Fruit fly (Drosophila melanogaster) whole organism, embryonic: ENCODE data around the gene Ada1-2.
A peak's percentile ranks its signal among the peaks of the same experiment; 100 is the strongest.

Experiments
- Aef1 ChIP-seq: fragments of 200-800 bp; sonication (Bioruptor generic); IDR thresholded peaks from 3 replicates; pipeline ENCODE4 v1.3.6; 2022; ENCODE audit warnings: missing biosample characterization, missing genetic modification characterization
- Asciz ChIP-seq: fragments of 200-800 bp; sonication (Bioruptor generic); optimal IDR thresholded peaks from 2 replicates; lab custom pipeline; 2017; ENCODE audit warnings: missing biosample characterization, mild to moderate bottlenecking, missing genetic modification characterization, missing genetic modification reagents
- CG11093 ChIP-seq: fragments of 200-800 bp; sonication (Bioruptor generic); IDR thresholded peaks from 3 replicates; pipeline ENCODE4 v1.3.6; 2022; ENCODE audit warnings: missing biosample characterization, missing genetic modification characterization
- CG11247 ChIP-seq: fragments of 200-800 bp; sonication (Bioruptor generic); IDR thresholded peaks from 2 replicates; pipeline ENCODE4 v1.3.6; 2022; ENCODE audit warnings: missing biosample characterization, missing genetic modification characterization
- CG14441 ChIP-seq: fragments of 200-800 bp; sonication (Bioruptor generic); IDR thresholded peaks from 2 replicates; pipeline ENCODE4 v1.3.6; 2022; ENCODE audit warnings: missing biosample characterization, missing genetic modification characterization
- CG2199 ChIP-seq: fragments of 200-800 bp; sonication (Bioruptor generic); IDR thresholded peaks from 3 replicates; pipeline ENCODE4 v1.3.6; 2022; ENCODE audit warnings: missing biosample characterization, missing genetic modification characterization
- CG2202 ChIP-seq: fragments of 200-800 bp; sonication (Bioruptor generic); optimal IDR thresholded peaks from 2 replicates; lab custom pipeline; 2018; ENCODE audit warnings: missing biosample characterization, mild to moderate bottlenecking, missing genetic modification characterization
- CG31365 ChIP-seq: fragments of 200-800 bp; sonication (Bioruptor generic); optimal IDR thresholded peaks from 2 replicates; lab custom pipeline; 2018; ENCODE audit warnings: missing biosample characterization, mild to moderate bottlenecking, missing genetic modification characterization
- CG3281 ChIP-seq: fragments of 200-800 bp; sonication (Bioruptor generic); optimal IDR thresholded peaks from 3 replicates; lab custom pipeline; 2017; ENCODE audit warnings: missing biosample characterization, mild to moderate bottlenecking, missing genetic modification characterization
- CG34224 ChIP-seq: fragments of 200-800 bp; sonication (Bioruptor generic); IDR thresholded peaks from 3 replicates; pipeline ENCODE4 v1.3.6; 2022; ENCODE audit warnings: missing biosample characterization, missing genetic modification characterization; ENCODE audit not compliant: partially characterized antibody
- CG4730 ChIP-seq: fragments of 200-800 bp; sonication (Bioruptor generic); IDR thresholded peaks from 2 replicates; pipeline ENCODE4 v1.3.6; 2022; ENCODE audit warnings: missing biosample characterization, missing genetic modification characterization
- CG6654 ChIP-seq: fragments of 200-800 bp; sonication (Bioruptor generic); optimal IDR thresholded peaks from 2 replicates; lab custom pipeline; 2017; ENCODE audit warnings: missing biosample characterization, mild to moderate bottlenecking, missing genetic modification characterization
- CG7745 ChIP-seq: fragments of 200-800 bp; sonication (Bioruptor generic); optimal IDR thresholded peaks from 2 replicates; lab custom pipeline; 2018; ENCODE audit warnings: missing biosample characterization, mild to moderate bottlenecking, missing genetic modification characterization, moderate library complexity
- CG7928 ChIP-seq: fragments of 200-800 bp; sonication (Bioruptor generic); optimal IDR thresholded peaks from 2 replicates; lab custom pipeline; 2017; ENCODE audit warnings: missing biosample characterization, mild to moderate bottlenecking, missing genetic modification characterization
- CG7987 ChIP-seq: fragments of 200-800 bp; sonication (Bioruptor generic); optimal IDR thresholded peaks from 2 replicates; lab custom pipeline; 2018; ENCODE audit warnings: missing biosample characterization, mild to moderate bottlenecking, missing genetic modification characterization, moderate library complexity
- CG8359 ChIP-seq: fragments of 200-800 bp; sonication (Bioruptor generic); optimal IDR thresholded peaks from 2 replicates; lab custom pipeline; 2017; ENCODE audit warnings: missing biosample characterization, mild to moderate bottlenecking, missing genetic modification characterization, borderline replicate concordance
- CG9932 ChIP-seq: fragments of 200-800 bp; sonication (Bioruptor generic); IDR thresholded peaks from 2 replicates; pipeline ENCODE4 v1.3.6; 2022; ENCODE audit warnings: missing biosample characterization, missing genetic modification characterization
- Camta ChIP-seq: fragments of 200-800 bp; sonication (Bioruptor generic); optimal IDR thresholded peaks from 2 replicates; lab custom pipeline; 2016; ENCODE audit warnings: missing biosample characterization, missing genetic modification characterization
- Doc2 ChIP-seq: fragments of 200-800 bp; sonication (Bioruptor generic); IDR thresholded peaks from 2 replicates; pipeline ENCODE4 v1.3.6; 2022; ENCODE audit warnings: missing biosample characterization, missing genetic modification characterization
- Dp ChIP-seq: fragments of 200-800 bp; sonication (Bioruptor generic); optimal IDR thresholded peaks from 2 replicates; lab custom pipeline; 2018; ENCODE audit warnings: missing biosample characterization, mild to moderate bottlenecking, missing genetic modification characterization, moderate library complexity
- E2f2 ChIP-seq: fragments of 200-800 bp; sonication (Bioruptor generic); IDR thresholded peaks from 2 replicates; pipeline ENCODE4 v1.3.6; 2022; ENCODE audit warnings: missing biosample characterization, missing genetic modification characterization
- HHEX ChIP-seq: fragments of 200-800 bp; sonication (Bioruptor generic); optimal IDR thresholded peaks from 3 replicates; lab custom pipeline; 2017; ENCODE audit warnings: missing biosample characterization, mild to moderate bottlenecking, missing genetic modification characterization, missing genetic modification reagents
- MBD-R2 ChIP-seq: fragments of 200-800 bp; sonication (Bioruptor generic); IDR thresholded peaks from 2 replicates; pipeline ENCODE4 v1.3.6; 2022; ENCODE audit warnings: missing biosample characterization, missing genetic modification characterization
- MTF-1 ChIP-seq: fragments of 200-800 bp; sonication (Bioruptor generic); optimal IDR thresholded peaks from 2 replicates; lab custom pipeline; 2018; ENCODE audit warnings: missing biosample characterization, mild to moderate bottlenecking, missing genetic modification characterization, borderline replicate concordance
- Nf-YA ChIP-seq: fragments of 200-800 bp; sonication (Bioruptor generic); IDR thresholded peaks from 2 replicates; pipeline ENCODE4 v1.3.6; 2022; ENCODE audit warnings: missing biosample characterization, missing genetic modification characterization
- Nf-YC ChIP-seq: fragments of 200-800 bp; optimal IDR thresholded peaks from 3 replicates; lab custom pipeline; 2019; ENCODE audit warnings: missing biosample characterization, mild to moderate bottlenecking, missing genetic modification characterization, moderate library complexity
- Opbp ChIP-seq: fragments of 200-800 bp; sonication (Bioruptor generic); IDR thresholded peaks from 3 replicates; pipeline ENCODE4 v1.3.6; 2022; ENCODE audit warnings: missing biosample characterization, missing genetic modification characterization; ENCODE audit not compliant: partially characterized antibody
- Pdp1 ChIP-seq, 2 experiments: fragments of 200-800 bp; sonication (Bioruptor generic); optimal IDR thresholded peaks; 3 replicates each; lab custom pipeline; 2016; ENCODE audit warnings: missing biosample characterization in 2 of 2, missing genetic modification characterization in 2 of 2, mild to moderate bottlenecking in 1 of 2, moderate library complexity in 1 of 2
- Six4 ChIP-seq: fragments of 200-800 bp; sonication (Bioruptor generic); optimal IDR thresholded peaks from 2 replicates; lab custom pipeline; 2016; ENCODE audit warnings: missing biosample characterization, missing genetic modification characterization
- Taf1 ChIP-seq: fragments of 200-800 bp; sonication (Bioruptor generic); IDR thresholded peaks from 2 replicates; pipeline ENCODE4 v1.3.6; 2022; ENCODE audit warnings: missing biosample characterization, missing genetic modification characterization
- YL-1 ChIP-seq: fragments of 200-800 bp; sonication (Bioruptor generic); optimal IDR thresholded peaks from 3 replicates; lab custom pipeline; 2017; ENCODE audit warnings: missing biosample characterization, mild to moderate bottlenecking, missing genetic modification characterization
- ato ChIP-seq: fragments of 200-800 bp; sonication (Bioruptor generic); IDR thresholded peaks from 2 replicates; pipeline ENCODE4 v1.3.6; 2022; ENCODE audit warnings: missing biosample characterization, missing genetic modification characterization; ENCODE audit not compliant: partially characterized antibody
- btn ChIP-seq: fragments of 200-800 bp; sonication (Bioruptor generic); optimal IDR thresholded peaks from 2 replicates; lab custom pipeline; 2016; ENCODE audit warnings: missing biosample characterization, missing genetic modification characterization
- cg ChIP-seq: fragments of 200-800 bp; sonication (Bioruptor generic); optimal IDR thresholded peaks from 3 replicates; lab custom pipeline; 2019; ENCODE audit warnings: missing biosample characterization, mild to moderate bottlenecking, missing genetic modification characterization, moderate library complexity
- chinmo ChIP-seq: fragments of 200-800 bp; sonication (Bioruptor generic); IDR thresholded peaks from 4 replicates; pipeline ENCODE4 v1.3.6; 2022; ENCODE audit warnings: missing biosample characterization, missing genetic modification characterization; ENCODE audit not compliant: partially characterized antibody
- ci ChIP-seq: fragments of 200-800 bp; sonication (Bioruptor generic); IDR thresholded peaks from 3 replicates; pipeline ENCODE4 v1.3.6; 2022; ENCODE audit warnings: missing biosample characterization, missing genetic modification characterization
- gcm2 ChIP-seq: fragments of 200-800 bp; sonication (Bioruptor generic); optimal IDR thresholded peaks from 2 replicates; lab custom pipeline; 2016; ENCODE audit warnings: missing biosample characterization, missing genetic modification characterization
- gro ChIP-seq: fragments of 200-800 bp; sonication (Bioruptor generic); optimal IDR thresholded peaks from 2 replicates; lab custom pipeline; 2016; ENCODE audit warnings: missing biosample characterization, missing genetic modification characterization
- ham ChIP-seq: fragments of 200-800 bp; sonication (Bioruptor generic); IDR thresholded peaks from 2 replicates; pipeline ENCODE4 v1.3.6; 2022; ENCODE audit warnings: missing biosample characterization, missing genetic modification characterization
- hkb ChIP-seq, 2 experiments: fragments of 200-800 bp in 1 of 2; fragments of >200 bp in 1 of 2; sonication (Bioruptor generic) in 1 of 2; IDR thresholded peaks in 1 of 2; optimal IDR thresholded peaks in 1 of 2; 2 replicates each; pipeline versions ENCODE4 v1.3.6 to Lab custom; 2017 to 2022; ENCODE audit warnings: missing biosample characterization in 1 of 2, missing genetic modification characterization in 1 of 2
- knrl ChIP-seq: fragments of 200-800 bp; sonication (Bioruptor generic); IDR thresholded peaks from 3 replicates; pipeline ENCODE4 v1.3.6; 2022; ENCODE audit warnings: missing biosample characterization, missing genetic modification characterization; ENCODE audit not compliant: partially characterized antibody
- prd ChIP-seq, 3 experiments: fragments of >200 bp in 2 of 3; fragments of 200-800 bp in 1 of 3; sonication (Bioruptor generic) in 1 of 3; optimal IDR thresholded peaks in 2 of 3; IDR thresholded peaks in 1 of 3; 2 replicates in 2 of 3; 3 replicates in 1 of 3; pipeline versions ENCODE4 v1.3.6 to Lab custom; 2017 to 2022; ENCODE audit warnings: missing biosample characterization in 1 of 3, missing genetic modification characterization in 1 of 3
- ranshi ChIP-seq: fragments of 200-800 bp; sonication (Bioruptor generic); IDR thresholded peaks from 2 replicates; pipeline ENCODE4 v1.3.6; 2022; ENCODE audit warnings: missing biosample characterization, missing genetic modification characterization
- row ChIP-seq: fragments of 200-800 bp; sonication (Bioruptor generic); IDR thresholded peaks from 3 replicates; pipeline ENCODE4 v1.3.6; 2022; ENCODE audit warnings: missing biosample characterization, missing genetic modification characterization
- sens ChIP-seq: fragments of 200-800 bp; sonication (Bioruptor generic); peaks from one replicate; lab custom pipeline; 2016; ENCODE audit warnings: missing biosample characterization, missing genetic modification characterization
- slbo ChIP-seq: fragments of 200-800 bp; sonication (Bioruptor generic); IDR thresholded peaks from 2 replicates; pipeline ENCODE4 v1.3.6; 2022; ENCODE audit warnings: missing biosample characterization, missing genetic modification characterization
- sr ChIP-seq: fragments of 200-800 bp; sonication (Bioruptor generic); IDR thresholded peaks from 3 replicates; pipeline ENCODE4 v1.3.6; 2022; ENCODE audit warnings: missing biosample characterization, missing genetic modification characterization
- vvl ChIP-seq: fragments of 200-800 bp; sonication (Bioruptor generic); IDR thresholded peaks from 2 replicates; pipeline ENCODE4 v1.3.6; 2022; ENCODE audit warnings: missing biosample characterization, missing genetic modification characterization

Ada1-2 gene

dm6 chr2L:11989729-11990128 is 3.0 kb upstream of the Ada1-2 start, which contains the start of the genes zuc and dgt2 (continued):
- TF ChIP-seq CG11247 (GFP tag; lab: Robert Waterston, UW) = no peak
- TF ChIP-seq sr (GFP tag; lab: Robert Waterston, UW) = no peak
- peak; percentile 27; the same call in 1 of the 3 replicates for TF ChIP-seq row (GFP tag; lab: Robert Waterston, UW)
- 0 out of 2 replicates have a peak, but pooled peaks have one; percentile 13 for TF ChIP-seq ato (GFP tag; lab: Robert Waterston, UW)
- TF ChIP-seq CG2202 = no peak
- no peak for TF ChIP-seq gro
- TF ChIP-seq Nf-YC (tag; lab: Kevin White, UChicago) = no peak
- no peak for TF ChIP-seq CG7928 (GFP tag; lab: Kevin White, UChicago)
- no peak for TF ChIP-seq CG2199 (GFP tag; lab: Robert Waterston, UW)
- peak; percentile 29 for TF ChIP-seq YL-1
- no peak for TF ChIP-seq Opbp
- no peak for TF ChIP-seq CG7745 (tag; lab: Kevin White, UChicago)
- TF ChIP-seq knrl (GFP tag; lab: Robert Waterston, UW) = 0 out of 3 replicates have a peak, but pooled peaks have one; percentile 9
- TF ChIP-seq CG8359 = no peak
- no peak for TF ChIP-seq ham (GFP tag; lab: Robert Waterston, UW)
- TF ChIP-seq CG7987 (GFP tag; lab: Kevin White, UChicago) = no peak

dm6 chr2L:11990458-11991065 is 2.1 kb upstream of the Ada1-2 start, which contains the start of gene escl:
TSS of gene escl (plus strand) at chr2L:11990927.
- no peak for TF ChIP-seq CG6654
- TF ChIP-seq HHEX = no peak
- TF ChIP-seq CG9932 = peak; percentile 38
- TF ChIP-seq CG11093 (GFP tag; lab: Robert Waterston, UW) = no peak
- TF ChIP-seq CG7987 (GFP tag; lab: Kevin White, UChicago) = no peak
- TF ChIP-seq chinmo (GFP tag; lab: Robert Waterston, UW) = peak; percentile 50; the same call in 1 of the 4 replicates
- no peak for TF ChIP-seq CG4730 (GFP tag; lab: Robert Waterston, UW)
- TF ChIP-seq Taf1 (GFP tag; lab: Robert Waterston, UW) = no peak
- no peak for TF ChIP-seq slbo (GFP tag; lab: Robert Waterston, UW)
- TF ChIP-seq MBD-R2 (GFP tag; lab: Robert Waterston, UW) = peak; percentile 85
- TF ChIP-seq CG2199 (GFP tag; lab: Robert Waterston, UW) = no peak
- peak; percentile 90 for TF ChIP-seq vvl
- no peak for TF ChIP-seq MTF-1 (GFP tag; lab: Kevin White, UChicago)
- no peak for TF ChIP-seq btn
- TF ChIP-seq Nf-YA (GFP tag; lab: Robert Waterston, UW) = no peak
- no peak for TF ChIP-seq gcm2 (GFP tag; lab: Kevin White, UChicago)
- no peak for TF ChIP-seq Camta
- TF ChIP-seq cg = no peak
- TF ChIP-seq hkb (optimal IDR thresholded peaks at IDR 0.05; lab: Kevin White, UChicago) = no peak
- no peak for TF ChIP-seq hkb (GFP tag; IDR thresholded peaks at IDR 0.05; lab: Robert Waterston, UW)
- TF ChIP-seq prd (optimal IDR thresholded peaks at IDR 0.05; lab: Kevin White, UChicago) = no peak
- no peak for TF ChIP-seq prd (GFP tag; IDR thresholded peaks at IDR 0.05; lab: Robert Waterston, UW)
- no peak for TF ChIP-seq CG31365 (tag; lab: Kevin White, UChicago)
- peak; percentile 61 for TF ChIP-seq Dp (GFP tag; lab: Kevin White, UChicago)
- peak in 1 of 2 experiments; percentile 21 for TF ChIP-seq Pdp1 (GFP tag; optimal IDR thresholded peaks at IDR 0.05; lab: Kevin White, UChicago)
- no peak for TF ChIP-seq Doc2 (GFP tag; lab: Robert Waterston, UW)
- TF ChIP-seq E2f2 (GFP tag; lab: Robert Waterston, UW) = peak; percentile 75
- no peak for TF ChIP-seq CG14441 (GFP tag; lab: Robert Waterston, UW)
- TF ChIP-seq ranshi (GFP tag; lab: Robert Waterston, UW) = no peak
- TF ChIP-seq Aef1 = no peak
- TF ChIP-seq Six4 = no peak
- TF ChIP-seq ci (GFP tag; lab: Robert Waterston, UW) = 0 out of 3 replicates have a peak, but pooled peaks have one; percentile 5
- TF ChIP-seq CG34224 (GFP tag; lab: Robert Waterston, UW) = no peak
- no peak for TF ChIP-seq Asciz (GFP tag; lab: Kevin White, UChicago)
- peak; percentile 94 for TF ChIP-seq CG3281 (GFP tag; lab: Kevin White, UChicago)
- TF ChIP-seq sens (GFP tag; lab: Kevin White, UChicago) = peak; percentile 51
